Fruit fly (Drosophila melanogaster) whole organism, embryonic: ENCODE measurements around the gene dah.

ENCODE experiments used
- CG10209 ChIP-seq: fragments of 200-800 bp; sonication (Bioruptor generic); optimal IDR thresholded peaks from 3 replicates; lab custom pipeline; 2017; ENCODE audit warnings: missing biosample characterization, mild to moderate bottlenecking, missing genetic modification characterization, missing genetic modification reagents
- CG10543 ChIP-seq: fragments of 200-800 bp; sonication (Bioruptor generic); optimal IDR thresholded peaks from 3 replicates; lab custom pipeline; 2017; ENCODE audit warnings: missing biosample characterization, mild to moderate bottlenecking, missing genetic modification characterization, moderate library complexity
- CG11085 ChIP-seq: fragments of 200-800 bp; sonication (Bioruptor generic); IDR thresholded peaks from 2 replicates; pipeline ENCODE4 v1.3.6; 2022; ENCODE audit warnings: missing biosample characterization, missing genetic modification characterization
- CG11093 ChIP-seq: fragments of 200-800 bp; sonication (Bioruptor generic); IDR thresholded peaks from 3 replicates; pipeline ENCODE4 v1.3.6; 2022; ENCODE audit warnings: missing biosample characterization, missing genetic modification characterization
- CG11398 ChIP-seq: fragments of 200-800 bp; sonication (Bioruptor generic); optimal IDR thresholded peaks from 2 replicates; lab custom pipeline; 2016; ENCODE audit warnings: missing biosample characterization, missing genetic modification characterization
- CG12769 ChIP-seq: fragments of 200-800 bp; sonication (Bioruptor generic); optimal IDR thresholded peaks from 2 replicates; lab custom pipeline; 2019; ENCODE audit warnings: missing biosample characterization, mild to moderate bottlenecking, missing genetic modification characterization, moderate library complexity
- CG15479 ChIP-seq: fragments of 200-800 bp; sonication (Bioruptor generic); optimal IDR thresholded peaks from 3 replicates; lab custom pipeline; 2019; ENCODE audit warnings: missing biosample characterization, mild to moderate bottlenecking, missing genetic modification characterization, moderate library complexity
- CG16815 ChIP-seq: fragments of 200-800 bp; sonication (Bioruptor generic); optimal IDR thresholded peaks from 3 replicates; lab custom pipeline; 2017; ENCODE audit warnings: missing biosample characterization, mild to moderate bottlenecking, missing genetic modification characterization
- CG16863 ChIP-seq: fragments of 200-800 bp; sonication (Bioruptor generic); optimal IDR thresholded peaks from 3 replicates; lab custom pipeline; 2016; ENCODE audit warnings: missing biosample characterization, missing genetic modification characterization
- CG17359 ChIP-seq: fragments of 200-800 bp; sonication (Bioruptor generic); optimal IDR thresholded peaks from 3 replicates; lab custom pipeline; 2018; ENCODE audit warnings: missing biosample characterization, mild to moderate bottlenecking, missing genetic modification characterization, moderate library complexity
- CG17361 ChIP-seq: fragments of 200-800 bp; sonication (Bioruptor generic); IDR thresholded peaks from 3 replicates; pipeline ENCODE4 v1.3.6; 2022; ENCODE audit warnings: missing biosample characterization, missing genetic modification characterization
- CG17802 ChIP-seq: fragments of 200-800 bp; sonication (Bioruptor generic); optimal IDR thresholded peaks from 2 replicates; lab custom pipeline; 2018; ENCODE audit warnings: missing biosample characterization, mild to moderate bottlenecking, missing genetic modification characterization, moderate library complexity
- CG18262 ChIP-seq: fragments of 200-800 bp; optimal IDR thresholded peaks from 3 replicates; lab custom pipeline; 2019; ENCODE audit warnings: missing biosample characterization, mild to moderate bottlenecking, missing genetic modification characterization, moderate library complexity
- CG2199 ChIP-seq: fragments of 200-800 bp; sonication (Bioruptor generic); IDR thresholded peaks from 3 replicates; pipeline ENCODE4 v1.3.6; 2022; ENCODE audit warnings: missing biosample characterization, missing genetic modification characterization
- CG30431 ChIP-seq: fragments of 200-800 bp; sonication (Bioruptor generic); optimal IDR thresholded peaks from 2 replicates; lab custom pipeline; 2017; ENCODE audit warnings: missing biosample characterization, missing genetic modification characterization
- CG31224 ChIP-seq: fragments of 200-800 bp; sonication (Bioruptor generic); IDR thresholded peaks from 2 replicates; pipeline ENCODE4 v1.3.6; 2022; ENCODE audit warnings: missing biosample characterization, missing genetic modification characterization
- CG3163 ChIP-seq: fragments of 200-800 bp; sonication (Bioruptor generic); optimal IDR thresholded peaks from 3 replicates; lab custom pipeline; 2016; ENCODE audit warnings: missing biosample characterization, missing genetic modification characterization
- CG3281 ChIP-seq: fragments of 200-800 bp; sonication (Bioruptor generic); optimal IDR thresholded peaks from 3 replicates; lab custom pipeline; 2017; ENCODE audit warnings: missing biosample characterization, mild to moderate bottlenecking, missing genetic modification characterization
- CG5245 ChIP-seq: fragments of 200-800 bp; sonication (Bioruptor generic); optimal IDR thresholded peaks from 3 replicates; lab custom pipeline; 2016; ENCODE audit warnings: missing biosample characterization, missing genetic modification characterization
- CG8765 ChIP-seq: fragments of 200-800 bp; sonication (Bioruptor generic); IDR thresholded peaks from 2 replicates; pipeline ENCODE4 v1.3.6; 2022; ENCODE audit warnings: missing biosample characterization, missing genetic modification characterization
- CG9437 ChIP-seq: fragments of 200-800 bp; sonication (Bioruptor generic); optimal IDR thresholded peaks from 2 replicates; lab custom pipeline; 2018; ENCODE audit warnings: missing biosample characterization, mild to moderate bottlenecking, missing genetic modification characterization
- CG9797 ChIP-seq: fragments of 200-800 bp; sonication (Bioruptor generic); optimal IDR thresholded peaks from 3 replicates; lab custom pipeline; 2018; ENCODE audit warnings: missing biosample characterization, mild to moderate bottlenecking, missing genetic modification characterization
- CHES-1-like ChIP-seq: fragments of 200-800 bp; sonication (Bioruptor generic); optimal IDR thresholded peaks from 2 replicates; lab custom pipeline; 2016; ENCODE audit warnings: missing biosample characterization, missing genetic modification characterization
- D19A ChIP-seq: fragments of 200-800 bp; optimal IDR thresholded peaks from 3 replicates; lab custom pipeline; 2019; ENCODE audit warnings: missing biosample characterization, mild to moderate bottlenecking, missing genetic modification characterization, moderate library complexity
- Dip3 ChIP-seq: fragments of 200-800 bp; sonication (Bioruptor generic); optimal IDR thresholded peaks from 3 replicates; lab custom pipeline; 2016; ENCODE audit warnings: missing biosample characterization, missing genetic modification characterization
- H15 ChIP-seq: fragments of 200-800 bp; sonication (Bioruptor generic); IDR thresholded peaks from 3 replicates; pipeline ENCODE4 v1.3.6; 2022; ENCODE audit warnings: missing biosample characterization, missing genetic modification characterization
- HHEX ChIP-seq: fragments of 200-800 bp; sonication (Bioruptor generic); optimal IDR thresholded peaks from 3 replicates; lab custom pipeline; 2017; ENCODE audit warnings: missing biosample characterization, mild to moderate bottlenecking, missing genetic modification characterization, missing genetic modification reagents
- HmgD ChIP-seq: fragments of 200-800 bp; sonication (Bioruptor generic); optimal IDR thresholded peaks from 3 replicates; lab custom pipeline; 2016; ENCODE audit warnings: missing biosample characterization, missing genetic modification characterization
- Hmr ChIP-seq: fragments of 200-800 bp; sonication (Bioruptor generic); optimal IDR thresholded peaks from 3 replicates; lab custom pipeline; 2017; ENCODE audit warnings: mild to moderate bottlenecking, missing biosample characterization, missing genetic modification reagents, missing genetic modification characterization
- Neu2 ChIP-seq: fragments of 200-800 bp; sonication (Bioruptor generic); optimal IDR thresholded peaks from 3 replicates; lab custom pipeline; 2016; ENCODE audit warnings: missing biosample characterization, missing genetic modification characterization, borderline replicate concordance
- Nf-YC ChIP-seq: fragments of 200-800 bp; optimal IDR thresholded peaks from 3 replicates; lab custom pipeline; 2019; ENCODE audit warnings: missing biosample characterization, mild to moderate bottlenecking, missing genetic modification characterization, moderate library complexity
- Poxn ChIP-seq: fragments of 200-800 bp; sonication (Bioruptor generic); IDR thresholded peaks from 2 replicates; pipeline ENCODE4 v1.3.6; 2022; ENCODE audit warnings: missing biosample characterization, missing genetic modification characterization
- Sry-β ChIP-seq: fragments of 200-800 bp; sonication (Bioruptor generic); optimal IDR thresholded peaks from 2 replicates; lab custom pipeline; 2018; ENCODE audit warnings: missing biosample characterization, mild to moderate bottlenecking, missing genetic modification characterization, moderate library complexity
- bbx ChIP-seq: fragments of 200-800 bp; sonication (Bioruptor generic); IDR thresholded peaks from 2 replicates; pipeline ENCODE4 v1.3.6; 2022; ENCODE audit warnings: missing biosample characterization, missing genetic modification characterization; ENCODE audit not compliant: partially characterized antibody
- crp ChIP-seq, 2 experiments: fragments of 200-800 bp; sonication (Bioruptor generic); optimal IDR thresholded peaks; 2 replicates in 1 of 2; 3 replicates in 1 of 2; lab custom pipeline; 2017; ENCODE audit warnings: missing biosample characterization in 2 of 2, missing genetic modification characterization in 2 of 2, mild to moderate bottlenecking in 1 of 2, moderate library complexity in 1 of 2
- dm ChIP-seq: fragments of 200-800 bp; sonication (Bioruptor generic); optimal IDR thresholded peaks from 3 replicates; lab custom pipeline; 2016; ENCODE audit warnings: missing biosample characterization, missing genetic modification characterization
- fu2 ChIP-seq: fragments of 200-800 bp; sonication (Bioruptor generic); optimal IDR thresholded peaks from 2 replicates; lab custom pipeline; 2016; ENCODE audit warnings: missing biosample characterization, missing genetic modification characterization
- grau ChIP-seq: fragments of 200-800 bp; optimal IDR thresholded peaks from 3 replicates; lab custom pipeline; 2019; ENCODE audit warnings: missing biosample characterization, mild to moderate bottlenecking, missing genetic modification characterization, moderate library complexity
- h ChIP-seq: fragments of >200 bp; optimal IDR thresholded peaks from 2 replicates; lab custom pipeline; 2017
- nmo ChIP-seq: fragments of 200-800 bp; sonication (Bioruptor generic); optimal IDR thresholded peaks from 2 replicates; lab custom pipeline; 2018; ENCODE audit warnings: missing biosample characterization, mild to moderate bottlenecking, missing genetic modification characterization, moderate library complexity
- nom ChIP-seq: fragments of 200-800 bp; sonication (Bioruptor generic); optimal IDR thresholded peaks from 2 replicates; lab custom pipeline; 2017; ENCODE audit warnings: missing biosample characterization, missing genetic modification characterization, mild to moderate bottlenecking, moderate library complexity, missing genetic modification reagents
- pho ChIP-seq: fragments of 200-800 bp; sonication (Bioruptor generic); optimal IDR thresholded peaks from 2 replicates; lab custom pipeline; 2016; ENCODE audit warnings: missing biosample characterization, missing genetic modification characterization
- pros ChIP-seq: fragments of 200-800 bp; sonication (Bioruptor generic); optimal IDR thresholded peaks from 3 replicates; lab custom pipeline; 2019; ENCODE audit warnings: missing biosample characterization, mild to moderate bottlenecking, missing genetic modification characterization, moderate library complexity
- pum ChIP-seq: fragments of 200-800 bp; sonication (Bioruptor generic); optimal IDR thresholded peaks from 2 replicates; lab custom pipeline; 2016; ENCODE audit warnings: missing biosample characterization, missing genetic modification characterization
- sima ChIP-seq: fragments of 200-800 bp; sonication (Bioruptor generic); optimal IDR thresholded peaks from 2 replicates; lab custom pipeline; 2016; ENCODE audit warnings: missing biosample characterization, missing genetic modification characterization
- sisA ChIP-seq: fragments of 200-800 bp; sonication (Bioruptor generic); IDR thresholded peaks from 2 replicates; pipeline ENCODE4 v1.3.6; 2022; ENCODE audit warnings: missing biosample characterization, missing genetic modification characterization
- tna ChIP-seq: fragments of 200-800 bp; sonication (Bioruptor generic); IDR thresholded peaks from 2 replicates; pipeline ENCODE4 v1.3.6; 2022; ENCODE audit warnings: missing biosample characterization, missing genetic modification characterization; ENCODE audit not compliant: partially characterized antibody
- vfl ChIP-seq: fragments of 200-800 bp; sonication (Bioruptor generic); optimal IDR thresholded peaks from 2 replicates; lab custom pipeline; 2016; ENCODE audit warnings: missing biosample characterization, missing genetic modification characterization
- vvl ChIP-seq: fragments of 200-800 bp; sonication (Bioruptor generic); IDR thresholded peaks from 2 replicates; pipeline ENCODE4 v1.3.6; 2022; ENCODE audit warnings: missing biosample characterization, missing genetic modification characterization
- yki ChIP-seq: fragments of >200 bp; optimal IDR thresholded peaks from 3 replicates; lab custom pipeline; 2018

Gene dah

DNA sequence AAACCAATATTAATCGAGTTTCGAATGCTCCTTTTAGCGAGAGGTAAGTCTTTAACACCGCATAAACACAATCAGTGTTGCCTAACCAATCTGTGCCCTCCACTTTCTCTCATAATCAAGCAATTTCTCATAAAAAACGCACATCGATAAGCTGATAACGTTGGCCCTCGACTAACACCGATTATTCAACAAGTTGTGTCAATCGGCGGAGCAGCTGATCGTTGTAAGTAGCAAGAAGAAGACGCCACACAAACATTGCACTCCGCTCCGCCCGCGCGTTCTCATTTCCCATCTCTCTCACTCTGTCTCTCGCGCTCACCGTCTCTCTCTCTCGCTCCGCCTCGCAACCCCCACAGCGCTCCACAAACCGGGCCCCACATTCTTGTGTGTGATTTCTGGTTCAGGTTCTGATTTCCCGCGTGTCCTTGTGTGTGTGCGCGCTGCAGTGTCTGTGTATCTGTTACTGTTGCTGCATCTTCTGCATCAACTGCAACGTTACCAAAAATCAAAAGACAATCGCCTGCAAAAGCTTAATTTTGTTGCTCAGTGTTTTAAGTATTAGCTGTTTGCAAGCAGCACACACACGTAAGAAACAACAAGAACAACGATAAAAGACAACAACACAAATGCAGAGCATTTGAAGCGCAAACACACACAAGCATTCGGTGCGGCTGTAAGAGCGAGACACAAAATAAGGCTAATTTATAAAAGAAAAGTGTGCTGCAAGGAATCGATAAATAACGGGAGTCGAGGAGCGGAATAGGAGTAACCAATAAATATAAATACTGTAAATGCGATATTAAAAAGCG, 5.1 kb downstream of the dah start, which contains the start of the genes CG9114 and HDAC6 (continued):
- TF ChIP-seq nmo (GFP tag; lab: Kevin White, UChicago) (peak; percentile 15), dm (peak; percentile 32), H15 (GFP tag; lab: Robert Waterston, UW) (no peak), CG18262 (no peak), pros (GFP tag; lab: Kevin White, UChicago) (peak; percentile 10), Nf-YC (tag; lab: Kevin White, UChicago) (peak; percentile 22), Hmr (GFP tag; lab: Kevin White, UChicago) (no peak), CG9797 (GFP tag; lab: Kevin White, UChicago) (no peak), Neu2 (GFP tag; lab: Kevin White, UChicago) (no peak), pho (GFP tag; lab: Kevin White, UChicago) (no peak), Dip3 (GFP tag; lab: Kevin White, UChicago) (no peak), CG17802 (tag; lab: Kevin White, UChicago) (no peak), CG8765 (GFP tag; lab: Robert Waterston, UW) (no peak), CG15479 (GFP tag; lab: Kevin White, UChicago) (no peak), HmgD (peak; percentile 55), CG16863 (GFP tag; lab: Kevin White, UChicago) (no peak), CG11093 (GFP tag; lab: Robert Waterston, UW) (no peak), CG3281 (GFP tag; lab: Kevin White, UChicago) (peak; percentile 18), nom (GFP tag; lab: Kevin White, UChicago) (peak; percentile 29), CG3163 (no peak), CG11398 (no peak), Poxn (GFP tag; lab: Robert Waterston, UW) (no peak), CG10209 (GFP tag; lab: Kevin White, UChicago) (no peak), CG5245 (GFP tag; lab: Kevin White, UChicago) (no peak), CG16815 (no peak), crp (GFP tag; optimal IDR thresholded peaks at IDR 0.05; lab: Kevin White, UChicago) (peak; percentile 22 to 90), Sry-β (no peak), sima (no peak), CG17359 (peak; percentile 8), sisA (no peak), CG10543 (GFP tag; lab: Kevin White, UChicago) (no peak), bbx (peak; percentile 72), CG9437 (GFP tag; lab: Kevin White, UChicago) (no peak), CHES-1-like (GFP tag; lab: Kevin White, UChicago) (peak; percentile 26), grau (tag; lab: Kevin White, UChicago) (no peak), vvl (0 out of 2 replicates have a peak, but pooled peaks have one; percentile 12), CG31224 (GFP tag; lab: Robert Waterston, UW) (no peak), yki (lab: Kevin White, UChicago) (no peak), h (lab: Kevin White, UChicago) (no peak), D19A (tag; lab: Kevin White, UChicago) (no peak), CG11085 (GFP tag; lab: Robert Waterston, UW) (no peak), pum (GFP tag; lab: Kevin White, UChicago) (no peak), fu2 (GFP tag; lab: Kevin White, UChicago) (no peak), tna (GFP tag; lab: Robert Waterston, UW) (peak; percentile 78; the same call in 1 of the 2 replicates), CG30431 (GFP tag; lab: Kevin White, UChicago) (no peak), CG12769 (tag; lab: Kevin White, UChicago) (peak; percentile 78), CG17361 (GFP tag; lab: Robert Waterston, UW) (0 out of 3 replicates have a peak, but pooled peaks have one; percentile 13), HHEX (GFP tag; lab: Kevin White, UChicago) (no peak), CG2199 (GFP tag; lab: Robert Waterston, UW) (no peak), vfl (no peak)
